Fruit fly (Drosophila melanogaster) whole organism, embryonic: ENCODE data around the gene RpS3.

Experiments used
- CG11247 ChIP-seq: fragments of 200-800 bp; sonication (Bioruptor generic); IDR thresholded peaks from 2 replicates; pipeline ENCODE4 v1.3.6; 2022; ENCODE audit warnings: missing biosample characterization, missing genetic modification characterization
- chm ChIP-seq: fragments of 200-800 bp; sonication (Bioruptor generic); IDR thresholded peaks from 2 replicates; pipeline ENCODE4 v1.3.6; 2022; ENCODE audit warnings: missing biosample characterization, missing genetic modification characterization

DNA sequence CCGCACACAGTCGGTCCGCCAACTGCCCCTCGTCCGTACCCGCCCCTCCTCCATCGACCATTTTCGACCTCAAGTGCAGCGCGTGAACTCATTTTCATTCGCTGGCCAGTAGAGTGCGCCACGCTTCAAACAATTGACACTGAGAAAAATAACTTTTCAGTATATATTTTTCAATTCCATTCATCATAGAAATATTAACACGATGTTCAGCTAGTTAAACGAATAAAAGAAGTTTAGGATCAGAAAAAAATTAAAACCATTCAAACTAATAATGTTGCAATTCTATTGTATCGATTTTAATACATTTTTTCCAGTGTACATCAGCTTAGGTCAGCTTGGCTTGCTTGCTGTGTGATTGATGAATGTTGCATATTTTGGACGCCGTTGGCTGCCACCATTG is 28.3 kb downstream of the RpS3 start:
- no peak for TF ChIP-seq chm (GFP tag; lab: Robert Waterston, UW)
- TF ChIP-seq CG11247 (GFP tag; lab: Robert Waterston, UW), result no peak
